Fruit fly (Drosophila melanogaster) whole organism, embryonic: Measurements from ENCODE around the gene RpL34b.

Experiments used
- BtbVII ChIP-seq: fragments of 200-800 bp; sonication (Bioruptor generic); optimal IDR thresholded peaks from 3 replicates; lab custom pipeline; 2017; ENCODE audit warnings: missing biosample characterization, mild to moderate bottlenecking, missing genetic modification characterization
- CG11456 ChIP-seq: fragments of 200-800 bp; sonication (Bioruptor generic); IDR thresholded peaks from 3 replicates; pipeline ENCODE4 v1.3.6; 2022; ENCODE audit warnings: missing biosample characterization, missing genetic modification characterization
- CG13296 ChIP-seq: fragments of 200-800 bp; sonication (Bioruptor generic); optimal IDR thresholded peaks from 3 replicates; lab custom pipeline; 2018; ENCODE audit warnings: missing biosample characterization, mild to moderate bottlenecking, missing genetic modification characterization
- CG1602 ChIP-seq: fragments of 200-800 bp; sonication (Bioruptor generic); optimal IDR thresholded peaks from 3 replicates; lab custom pipeline; 2016; ENCODE audit warnings: missing biosample characterization, missing genetic modification characterization
- CG17328 ChIP-seq: fragments of 200-800 bp; sonication (Bioruptor generic); IDR thresholded peaks from 2 replicates; pipeline ENCODE4 v1.3.6; 2022; ENCODE audit warnings: missing biosample characterization, missing genetic modification characterization
- CG17359 ChIP-seq: fragments of 200-800 bp; sonication (Bioruptor generic); optimal IDR thresholded peaks from 3 replicates; lab custom pipeline; 2018; ENCODE audit warnings: missing biosample characterization, mild to moderate bottlenecking, missing genetic modification characterization, moderate library complexity
- CG17612 ChIP-seq: fragments of 200-800 bp; sonication (Bioruptor generic); IDR thresholded peaks from 2 replicates; pipeline ENCODE4 v1.3.6; 2022; ENCODE audit warnings: missing biosample characterization, missing genetic modification characterization
- CG18599 ChIP-seq: fragments of 200-800 bp; sonication (Bioruptor generic); optimal IDR thresholded peaks from 3 replicates; lab custom pipeline; 2017; ENCODE audit warnings: missing biosample characterization, missing genetic modification characterization, mild to moderate bottlenecking, moderate library complexity, missing genetic modification reagents
- CG30431 ChIP-seq: fragments of 200-800 bp; sonication (Bioruptor generic); optimal IDR thresholded peaks from 2 replicates; lab custom pipeline; 2017; ENCODE audit warnings: missing biosample characterization, missing genetic modification characterization
- CG31388 ChIP-seq: fragments of 200-800 bp; sonication (Bioruptor generic); optimal IDR thresholded peaks from 2 replicates; lab custom pipeline; 2016; ENCODE audit warnings: missing biosample characterization, missing genetic modification characterization
- CG3163 ChIP-seq: fragments of 200-800 bp; sonication (Bioruptor generic); optimal IDR thresholded peaks from 3 replicates; lab custom pipeline; 2016; ENCODE audit warnings: missing biosample characterization, missing genetic modification characterization
- CG32532 ChIP-seq: fragments of 200-800 bp; sonication (Bioruptor generic); IDR thresholded peaks from 2 replicates; pipeline ENCODE4 v1.3.6; 2022; ENCODE audit warnings: missing biosample characterization, missing genetic modification characterization
- CG4617 ChIP-seq: fragments of 200-800 bp; sonication (Bioruptor generic); optimal IDR thresholded peaks from 3 replicates; lab custom pipeline; 2016; ENCODE audit warnings: missing biosample characterization, missing genetic modification characterization, borderline replicate concordance
- CG5953 ChIP-seq: fragments of 200-800 bp; sonication (Bioruptor generic); IDR thresholded peaks from 2 replicates; pipeline ENCODE4 v1.3.6; 2022; ENCODE audit warnings: missing biosample characterization, missing genetic modification characterization
- CG6683 ChIP-seq: fragments of 200-800 bp; sonication (Bioruptor generic); optimal IDR thresholded peaks from 2 replicates; lab custom pipeline; 2017; ENCODE audit warnings: missing biosample characterization, mild to moderate bottlenecking, missing genetic modification characterization, missing genetic modification reagents
- CG6854 ChIP-seq: fragments of 200-800 bp; sonication (Bioruptor generic); optimal IDR thresholded peaks from 3 replicates; lab custom pipeline; 2017; ENCODE audit warnings: missing biosample characterization, mild to moderate bottlenecking, missing genetic modification characterization
- CG7786 ChIP-seq: fragments of 200-800 bp; sonication (Bioruptor generic); optimal IDR thresholded peaks from 2 replicates; lab custom pipeline; 2016; ENCODE audit warnings: missing biosample characterization, missing genetic modification characterization
- CG8765 ChIP-seq: fragments of 200-800 bp; sonication (Bioruptor generic); IDR thresholded peaks from 2 replicates; pipeline ENCODE4 v1.3.6; 2022; ENCODE audit warnings: missing biosample characterization, missing genetic modification characterization
- CTCF ChIP-seq: fragments of 200-800 bp; sonication (Bioruptor generic); optimal IDR thresholded peaks from 2 replicates; lab custom pipeline; 2017; ENCODE audit warnings: missing biosample characterization, mild to moderate bottlenecking, missing genetic modification characterization, moderate library complexity
- Dll ChIP-seq: fragments of 200-800 bp; sonication (Bioruptor generic); IDR thresholded peaks from 4 replicates; pipeline ENCODE4 v1.3.6; 2022; ENCODE audit warnings: missing biosample characterization, missing genetic modification characterization; ENCODE audit not compliant: partially characterized antibody
- Doc3 ChIP-seq: fragments of 200-800 bp; sonication (Bioruptor generic); IDR thresholded peaks from 3 replicates; pipeline ENCODE4 v1.3.6; 2022; ENCODE audit warnings: missing biosample characterization, missing genetic modification characterization; ENCODE audit not compliant: partially characterized antibody
- Dp ChIP-seq: fragments of 200-800 bp; sonication (Bioruptor generic); optimal IDR thresholded peaks from 2 replicates; lab custom pipeline; 2018; ENCODE audit warnings: missing biosample characterization, mild to moderate bottlenecking, missing genetic modification characterization, moderate library complexity
- Dref ChIP-seq: fragments of 200-800 bp; sonication (Bioruptor generic); IDR thresholded peaks from 2 replicates; pipeline ENCODE4 v1.3.6; 2022; ENCODE audit warnings: missing biosample characterization, missing genetic modification characterization
- ERR ChIP-seq: fragments of 200-800 bp; sonication (Bioruptor generic); optimal IDR thresholded peaks from 2 replicates; lab custom pipeline; 2016; ENCODE audit warnings: missing biosample characterization, missing genetic modification characterization
- Lim3 ChIP-seq: fragments of 200-800 bp; sonication (Bioruptor generic); IDR thresholded peaks from 2 replicates; pipeline ENCODE4 v1.3.6; 2022; ENCODE audit warnings: missing biosample characterization, missing genetic modification characterization
- MBD-R2 ChIP-seq: fragments of 200-800 bp; sonication (Bioruptor generic); IDR thresholded peaks from 2 replicates; pipeline ENCODE4 v1.3.6; 2022; ENCODE audit warnings: missing biosample characterization, missing genetic modification characterization
- Scr ChIP-seq: fragments of 200-800 bp; sonication (Bioruptor generic); IDR thresholded peaks from 2 replicates; pipeline ENCODE4 v1.3.6; 2022; ENCODE audit warnings: missing biosample characterization, missing genetic modification characterization; ENCODE audit not compliant: partially characterized antibody
- YL-1 ChIP-seq: fragments of 200-800 bp; sonication (Bioruptor generic); optimal IDR thresholded peaks from 3 replicates; lab custom pipeline; 2017; ENCODE audit warnings: missing biosample characterization, mild to moderate bottlenecking, missing genetic modification characterization
- abd-A ChIP-seq: fragments of 200-800 bp; sonication (Bioruptor generic); optimal IDR thresholded peaks from 3 replicates; lab custom pipeline; 2019; ENCODE audit warnings: missing biosample characterization, mild to moderate bottlenecking, missing genetic modification characterization, moderate library complexity
- al ChIP-seq: fragments of 200-800 bp; sonication (Bioruptor generic); IDR thresholded peaks from 2 replicates; pipeline ENCODE4 v1.3.6; 2022; ENCODE audit warnings: missing biosample characterization, missing genetic modification characterization
- bowl ChIP-seq: fragments of 200-800 bp; sonication (Bioruptor generic); IDR thresholded peaks from 2 replicates; pipeline ENCODE4 v1.3.6; 2022; ENCODE audit warnings: missing biosample characterization, missing genetic modification characterization
- btn ChIP-seq: fragments of 200-800 bp; sonication (Bioruptor generic); optimal IDR thresholded peaks from 2 replicates; lab custom pipeline; 2016; ENCODE audit warnings: missing biosample characterization, missing genetic modification characterization
- da ChIP-seq: fragments of 200-800 bp; sonication (Bioruptor generic); optimal IDR thresholded peaks from 2 replicates; lab custom pipeline; 2016; ENCODE audit warnings: missing biosample characterization, missing genetic modification characterization
- disco-r ChIP-seq: fragments of 200-800 bp; sonication (Bioruptor generic); optimal IDR thresholded peaks from 2 replicates; lab custom pipeline; 2016; ENCODE audit warnings: missing biosample characterization, missing genetic modification characterization
- dmrt11E ChIP-seq: fragments of 200-800 bp; sonication (Bioruptor generic); optimal IDR thresholded peaks from 3 replicates; lab custom pipeline; 2018; ENCODE audit warnings: missing biosample characterization, mild to moderate bottlenecking, missing genetic modification characterization, moderate library complexity
- dpn ChIP-seq, 2 experiments: fragments of 200-800 bp; sonication (Bioruptor generic); optimal IDR thresholded peaks; 3 replicates each; lab custom pipeline; 2016; ENCODE audit warnings: missing biosample characterization in 2 of 2, missing genetic modification characterization in 2 of 2
- emc ChIP-seq: fragments of 200-800 bp; sonication (Bioruptor generic); optimal IDR thresholded peaks from 2 replicates; lab custom pipeline; 2016; ENCODE audit warnings: missing biosample characterization, missing genetic modification characterization
- eve ChIP-seq, 2 experiments: fragments of >200 bp; optimal IDR thresholded peaks; 2 replicates each; lab custom pipeline; 2017; ENCODE audit warnings: missing biosample characterization in 2 of 2, missing genetic modification characterization in 2 of 2
- fru ChIP-seq: fragments of >200 bp; optimal IDR thresholded peaks from 2 replicates; lab custom pipeline; 2017
- jigr1 ChIP-seq: fragments of 200-800 bp; sonication (Bioruptor generic); IDR thresholded peaks from 3 replicates; pipeline ENCODE4 v1.3.6; 2022; ENCODE audit warnings: missing biosample characterization, missing genetic modification characterization
- kah ChIP-seq: fragments of 200-800 bp; sonication (Bioruptor generic); optimal IDR thresholded peaks from 2 replicates; lab custom pipeline; 2018; ENCODE audit warnings: missing biosample characterization, mild to moderate bottlenecking, missing genetic modification characterization
- kay ChIP-seq: fragments of 200-800 bp; sonication (Bioruptor generic); optimal IDR thresholded peaks from 2 replicates; lab custom pipeline; 2016; ENCODE audit warnings: missing biosample characterization, missing genetic modification characterization
- ken ChIP-seq: fragments of 200-800 bp; sonication (Bioruptor generic); IDR thresholded peaks from 3 replicates; pipeline ENCODE4 v1.3.6; 2022; ENCODE audit warnings: missing biosample characterization, missing genetic modification characterization
- lilli ChIP-seq: fragments of 200-800 bp; sonication (Bioruptor generic); optimal IDR thresholded peaks from 3 replicates; lab custom pipeline; 2016; ENCODE audit warnings: missing biosample characterization, missing genetic modification characterization
- otp ChIP-seq: fragments of 200-800 bp; sonication (Bioruptor generic); IDR thresholded peaks from 3 replicates; pipeline ENCODE4, ENCODE4 v1.3.6; 2022; ENCODE audit warnings: missing biosample characterization, missing genetic modification characterization
- p53 ChIP-seq: fragments of 200-800 bp; sonication (Bioruptor generic); optimal IDR thresholded peaks from 2 replicates; lab custom pipeline; 2016; ENCODE audit warnings: missing biosample characterization, missing genetic modification characterization
- phol ChIP-seq: fragments of 200-800 bp; sonication (Bioruptor generic); optimal IDR thresholded peaks from 3 replicates; lab custom pipeline; 2018; ENCODE audit warnings: missing biosample characterization, mild to moderate bottlenecking, missing genetic modification characterization, moderate library complexity
- pita ChIP-seq: fragments of 200-800 bp; sonication (Bioruptor generic); optimal IDR thresholded peaks from 2 replicates; lab custom pipeline; 2017; ENCODE audit warnings: missing biosample characterization, mild to moderate bottlenecking, missing genetic modification characterization
- psq ChIP-seq: fragments of 200-800 bp; sonication (Bioruptor generic); optimal IDR thresholded peaks from 2 replicates; lab custom pipeline; 2017; ENCODE audit warnings: missing biosample characterization, missing genetic modification characterization
- sens ChIP-seq: fragments of 200-800 bp; sonication (Bioruptor generic); peaks from one replicate; lab custom pipeline; 2016; ENCODE audit warnings: missing biosample characterization, missing genetic modification characterization
- tna ChIP-seq: fragments of 200-800 bp; sonication (Bioruptor generic); IDR thresholded peaks from 2 replicates; pipeline ENCODE4 v1.3.6; 2022; ENCODE audit warnings: missing biosample characterization, missing genetic modification characterization; ENCODE audit not compliant: partially characterized antibody
- trh ChIP-seq: fragments of 200-800 bp; sonication (Bioruptor generic); optimal IDR thresholded peaks from 2 replicates; lab custom pipeline; 2016; ENCODE audit warnings: missing biosample characterization, missing genetic modification characterization
- yki ChIP-seq: fragments of >200 bp; optimal IDR thresholded peaks from 3 replicates; lab custom pipeline; 2018

RpL34b gene

DNA sequence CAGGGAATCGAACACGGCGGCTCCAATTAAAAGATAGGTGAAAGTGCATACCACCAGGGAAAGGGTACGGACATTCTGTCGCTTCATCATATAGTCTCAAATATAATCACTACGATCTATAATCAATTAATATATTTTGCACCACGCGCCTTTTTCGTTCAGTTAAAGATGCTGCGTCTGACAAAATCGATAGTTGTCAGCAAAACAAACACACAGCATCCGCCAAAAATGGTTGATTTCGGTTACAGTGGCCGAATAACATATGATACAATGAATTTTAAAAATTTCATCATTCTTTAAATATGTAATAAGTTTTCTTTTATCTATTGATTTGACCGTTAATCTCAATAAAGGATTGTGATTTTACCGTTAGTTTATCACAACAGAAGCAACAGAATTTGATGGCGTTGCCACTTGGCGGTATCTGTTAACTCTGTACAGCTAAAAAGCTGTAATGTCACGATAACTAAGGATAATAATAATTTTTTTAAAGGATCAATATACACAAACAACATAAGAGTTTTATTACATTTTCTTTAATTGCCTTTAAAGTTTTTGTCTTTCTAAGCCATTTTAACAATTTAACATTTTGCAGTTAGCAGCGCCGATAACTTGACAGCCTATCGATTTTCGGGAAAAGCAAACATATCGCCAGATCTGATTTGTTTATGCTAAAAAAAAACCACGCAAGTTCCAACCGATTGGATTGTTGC is 11.1 kb upstream of the RpL34b start, which contains the start of the genes Task7 and alpha-Man-IIa (continued):
- TF ChIP-seq CG8765 (GFP tag; lab: Robert Waterston, UW): no peak
- no peak for TF ChIP-seq ken (GFP tag; lab: Robert Waterston, UW)
- TF ChIP-seq trh (GFP tag; lab: Kevin White, UChicago): no peak
- no peak for TF ChIP-seq CG1602
- TF ChIP-seq kay: no peak
- TF ChIP-seq phol: peak; percentile 36
- no peak for TF ChIP-seq eve (GFP tag; optimal IDR thresholded peaks at IDR 0.05; lab: Kevin White, UChicago)
- peak; percentile 27 for TF ChIP-seq Dp
- no peak for TF ChIP-seq tna
- peak; percentile 65 for TF ChIP-seq MBD-R2 (GFP tag; lab: Robert Waterston, UW)
- no peak for TF ChIP-seq CG17328 (GFP tag; lab: Robert Waterston, UW)
- TF ChIP-seq ERR (GFP tag; lab: Kevin White, UChicago): no peak
- TF ChIP-seq CG4617 (GFP tag; lab: Kevin White, UChicago): no peak
- no peak for TF ChIP-seq al (GFP tag; lab: Robert Waterston, UW)
- peak; percentile 74; the same call in 3 of the 4 replicates for TF ChIP-seq Dll
- no peak for TF ChIP-seq CG6683
- no peak for TF ChIP-seq jigr1
- TF ChIP-seq CG32532: no peak
- TF ChIP-seq pita (GFP tag; lab: Kevin White, UChicago): no peak
- TF ChIP-seq Doc3 (GFP tag; lab: Robert Waterston, UW): 0 out of 3 replicates have a peak, but pooled peaks have one; percentile 47
- TF ChIP-seq abd-A (tag; lab: Kevin White, UChicago): no peak
- no peak for TF ChIP-seq disco-r (GFP tag; lab: Kevin White, UChicago)
- TF ChIP-seq bowl (GFP tag; lab: Robert Waterston, UW): no peak
- TF ChIP-seq CG5953 (GFP tag; lab: Robert Waterston, UW): no peak
- TF ChIP-seq yki (lab: Kevin White, UChicago): no peak
- TF ChIP-seq CG30431 (GFP tag; lab: Kevin White, UChicago): no peak
- no peak for TF ChIP-seq CG3163
- no peak for TF ChIP-seq p53 (GFP tag; lab: Kevin White, UChicago)
- no peak for TF ChIP-seq CG6854 (GFP tag; lab: Kevin White, UChicago)
- no peak for TF ChIP-seq CG17612
- TF ChIP-seq psq: no peak
- TF ChIP-seq CG17359 (tag; lab: Kevin White, UChicago): no peak
- no peak for TF ChIP-seq kah (GFP tag; lab: Kevin White, UChicago)
- TF ChIP-seq emc (GFP tag; lab: Kevin White, UChicago): no peak
- no peak for TF ChIP-seq CG18599 (GFP tag; lab: Kevin White, UChicago)
- TF ChIP-seq lilli (GFP tag; lab: Kevin White, UChicago): peak; percentile 6
- no peak for TF ChIP-seq CG11456 (GFP tag; lab: Robert Waterston, UW)
- peak; percentile 55 for TF ChIP-seq Scr (GFP tag; lab: Robert Waterston, UW)
- TF ChIP-seq dpn (GFP tag; optimal IDR thresholded peaks at IDR 0.05; lab: Kevin White, UChicago): no peak
- peak; percentile 83 for TF ChIP-seq sens
- no peak for TF ChIP-seq CG31388 (GFP tag; lab: Kevin White, UChicago)
- TF ChIP-seq da (GFP tag; lab: Kevin White, UChicago): no peak
- peak; percentile 66 for TF ChIP-seq Dref
- no peak for TF ChIP-seq fru
- no peak for TF ChIP-seq otp (GFP tag; lab: Robert Waterston, UW)
- no peak for TF ChIP-seq CG13296
- no peak for TF ChIP-seq CTCF (GFP tag; lab: Kevin White, UChicago)
- TF ChIP-seq BtbVII (GFP tag; lab: Kevin White, UChicago): no peak
- TF ChIP-seq btn (GFP tag; lab: Kevin White, UChicago): no peak
- TF ChIP-seq CG7786 (GFP tag; lab: Kevin White, UChicago): no peak
- TF ChIP-seq YL-1: peak; percentile 30
- no peak for TF ChIP-seq Lim3 (GFP tag; lab: Robert Waterston, UW)
- no peak for TF ChIP-seq dmrt11E
